Worm (Caenorhabditis elegans): ENCODE data around the gene aqp-8.

ce11 chrX:4673165-4673756 lies 31.5 kb downstream of the aqp-8 start, which contains the start of gene tmem-135:
- TF ChIP-seq unc-62 (GFP tag; optimal IDR thresholded peaks at IDR 0.05) (no peak), ztf-11 (tag; optimal IDR thresholded peaks at IDR 0.05) (no peak), nhr-237 (tag; optimal IDR thresholded peaks at IDR 0.05) (no peak), nhr-28 (tag; optimal IDR thresholded peaks at IDR 0.05) (no peak), pha-4 (tag; optimal IDR thresholded peaks at IDR 0.05) (no peak), ceh-43 (GFP tag; optimal IDR thresholded peaks at IDR 0.05) (no peak)
